Worm (Caenorhabditis elegans): Measurements from ENCODE around the gene C05B5.17.

DNA sequence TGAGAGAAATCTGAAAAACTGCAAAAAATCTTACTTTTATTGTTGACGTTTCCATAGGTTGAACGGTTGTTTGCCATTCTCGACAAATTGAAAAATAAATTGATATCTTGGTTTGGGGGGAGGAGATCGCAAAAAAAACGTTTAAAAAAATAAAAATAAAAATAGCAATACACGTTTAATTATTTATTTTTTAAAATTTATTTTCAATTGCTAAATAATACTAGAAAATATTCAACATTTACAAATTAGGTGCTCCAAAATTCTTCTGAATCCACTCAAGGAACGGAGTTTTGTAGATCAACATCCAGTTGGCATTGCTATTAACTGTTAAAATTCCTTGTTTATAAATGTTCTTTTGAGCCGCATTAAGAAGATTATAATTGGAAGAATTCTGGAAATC, 40.9 kb upstream of the C05B5.17 start, which contains the start of gene T16G12.7:
- TF ChIP-seq nhr-28 (tag; optimal IDR thresholded peaks at IDR 0.05): no peak
- TF ChIP-seq blmp-1 (tag; optimal IDR thresholded peaks at IDR 0.05): no peak
- TF ChIP-seq nhr-237 (tag; optimal IDR thresholded peaks at IDR 0.05): no peak
- no peak for TF ChIP-seq lin-13 (tag; optimal IDR thresholded peaks at IDR 0.05)
- no peak for TF ChIP-seq pha-4 (tag; optimal IDR thresholded peaks at IDR 0.05)
- no peak for TF ChIP-seq snpc-4 (tag; optimal IDR thresholded peaks at IDR 0.05)
- TF ChIP-seq unc-62 (GFP tag; optimal IDR thresholded peaks at IDR 0.05): no peak
- TF ChIP-seq sem-2 (GFP tag; optimal IDR thresholded peaks at IDR 0.05): no peak
- no peak for TF ChIP-seq M03D4.4 (tag; optimal IDR thresholded peaks at IDR 0.05)
- no peak for TF ChIP-seq ztf-11 (tag; optimal IDR thresholded peaks at IDR 0.05)
- no peak for TF ChIP-seq lsy-2 (tag; optimal IDR thresholded peaks at IDR 0.05)

All from whole organism, mixed stage, embryonic.